Fruit fly (Drosophila melanogaster) S2 (cell line): ENCODE data around the gene Dtg.

Source experiments
- CG8478 ChIP-seq: fragments of >200 bp; optimal IDR thresholded peaks from 2 replicates; lab custom pipeline; 2018
- CTCF ChIP-seq, 2 experiments: fragments of >200 bp; optimal IDR thresholded peaks; 2 replicates each; lab custom pipeline; 2018

DNA sequence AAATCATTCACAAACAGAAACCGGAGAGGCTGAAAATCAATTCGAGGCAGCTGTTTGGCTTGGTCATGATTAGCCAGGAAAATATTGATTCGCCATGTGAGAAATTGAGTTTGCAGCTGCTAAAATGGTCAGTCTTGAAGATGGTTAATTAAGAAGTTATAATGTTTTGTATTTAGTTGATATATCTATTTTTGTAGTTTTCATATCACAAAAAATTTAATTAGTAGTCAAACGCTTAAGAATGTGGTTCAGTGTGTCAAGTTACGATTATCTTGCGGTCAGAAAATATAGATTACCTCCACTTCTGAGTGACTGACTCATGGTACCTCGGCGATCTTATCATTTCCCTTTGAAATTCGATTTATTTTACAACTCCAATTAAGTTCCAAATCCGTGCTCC, 932 bp upstream of the Dtg start:
- TF ChIP-seq CG8478 (lab: Kevin White, UChicago) (no peak), CTCF (optimal IDR thresholded peaks at IDR 0.05; lab: Kevin White, UChicago) (no peak)
